Worm (Caenorhabditis elegans) whole organism, L3 larva: Measurements from ENCODE around the gene K10B4.1.

ENCODE experiments used
- R02D3.7 ChIP-seq: fragments of 150-350 bp; optimal IDR thresholded peaks from 2 replicates; lab custom pipeline; 2014; ENCODE audit warnings: missing biosample characterization, missing genetic modification characterization
- ZK546.5 ChIP-seq: sonication (generic microtip); optimal IDR thresholded peaks from 2 replicates; lab custom pipeline; 2017; ENCODE audit warnings: missing biosample characterization, missing genetic modification characterization
- ama-1 ChIP-seq: fragments of 150-350 bp; optimal IDR thresholded peaks from 2 replicates; lab custom pipeline; 2018
- ceh-28 ChIP-seq: fragments of 150-350 bp; optimal IDR thresholded peaks from 2 replicates; lab custom pipeline; 2014; ENCODE audit warnings: missing biosample characterization, missing genetic modification reagents, missing genetic modification characterization
- ceh-82 ChIP-seq: fragments of 150-350 bp; optimal IDR thresholded peaks from 2 replicates; lab custom pipeline; 2014; ENCODE audit warnings: missing biosample characterization, missing genetic modification characterization
- ceh-9 ChIP-seq: sonication (generic microtip); optimal IDR thresholded peaks from 2 replicates; lab custom pipeline; 2018; ENCODE audit warnings: missing biosample characterization, missing genetic modification characterization
- daf-12 ChIP-seq: fragments of 150-350 bp; optimal IDR thresholded peaks from 2 replicates; lab custom pipeline; 2014; ENCODE audit warnings: missing biosample characterization, missing genetic modification reagents, missing genetic modification characterization
- egl-27 ChIP-seq: sonication (generic microtip); optimal IDR thresholded peaks from 4 replicates; lab custom pipeline; 2017; ENCODE audit warnings: missing biosample characterization, missing genetic modification reagents, missing genetic modification characterization
- elt-2 ChIP-seq: sonication (generic microtip); optimal IDR thresholded peaks from 2 replicates; lab custom pipeline; 2016; ENCODE audit warnings: missing genetic modification reagents, mild to moderate bottlenecking, missing genetic modification characterization, missing compliant biosample characterization
- eor-1 ChIP-seq, 2 experiments: fragments of 150-350 bp; optimal IDR thresholded peaks; 2 replicates each; lab custom pipeline; 2014 to 2018; ENCODE audit warnings: missing biosample characterization in 2 of 2, missing genetic modification characterization in 2 of 2
- fkh-10 ChIP-seq: sonication (generic microtip); optimal IDR thresholded peaks from 2 replicates; lab custom pipeline; 2017; ENCODE audit warnings: missing biosample characterization, missing genetic modification reagents, missing genetic modification characterization
- fkh-2 ChIP-seq: fragments of 150-350 bp; optimal IDR thresholded peaks from 2 replicates; lab custom pipeline; 2014; ENCODE audit warnings: missing biosample characterization, missing genetic modification reagents, missing genetic modification characterization
- hmg-11 ChIP-seq: sonication (generic microtip); optimal IDR thresholded peaks from 2 replicates; lab custom pipeline; 2016; ENCODE audit warnings: missing genetic modification characterization, missing compliant biosample characterization
- lin-39 ChIP-seq: fragments of 150-350 bp; optimal IDR thresholded peaks from 2 replicates; lab custom pipeline; 2018; ENCODE audit warnings: missing biosample characterization, missing genetic modification reagents, missing genetic modification characterization
- lsy-12 ChIP-seq: sonication (generic microtip); optimal IDR thresholded peaks from 2 replicates; lab custom pipeline; 2016; ENCODE audit warnings: mild to moderate bottlenecking, missing genetic modification characterization, missing compliant biosample characterization
- mdl-1 ChIP-seq: fragments of 150-350 bp; optimal IDR thresholded peaks from 2 replicates; lab custom pipeline; 2014; ENCODE audit warnings: missing biosample characterization, missing genetic modification characterization
- mml-1 ChIP-seq: fragments of 150-350 bp; sonication (generic microtip); optimal IDR thresholded peaks from 3 replicates; lab custom pipeline; 2014; ENCODE audit warnings: missing biosample characterization, missing genetic modification characterization
- nfya-1 ChIP-seq: sonication (generic microtip); optimal IDR thresholded peaks from 2 replicates; lab custom pipeline; 2017; ENCODE audit warnings: missing genetic modification characterization, mild to moderate bottlenecking, missing compliant biosample characterization, antibody characterized with exemption, moderate library complexity; ENCODE audit not compliant: insufficient read depth
- nhr-11 ChIP-seq: fragments of 150-350 bp; optimal IDR thresholded peaks from 2 replicates; lab custom pipeline; 2014; ENCODE audit warnings: missing biosample characterization, missing genetic modification characterization
- nhr-12 ChIP-seq: fragments of 150-350 bp; optimal IDR thresholded peaks from 2 replicates; lab custom pipeline; 2014; ENCODE audit warnings: missing biosample characterization, missing genetic modification characterization
- nhr-23 ChIP-seq: fragments of 150-350 bp; optimal IDR thresholded peaks from 2 replicates; lab custom pipeline; 2014; ENCODE audit warnings: missing biosample characterization, missing genetic modification reagents, missing genetic modification characterization
- nhr-25 ChIP-seq: sonication (generic microtip); optimal IDR thresholded peaks from 2 replicates; lab custom pipeline; 2017; ENCODE audit warnings: missing biosample characterization, missing genetic modification characterization
- nhr-28 ChIP-seq: fragments of 150-350 bp; optimal IDR thresholded peaks from 2 replicates; lab custom pipeline; 2014; ENCODE audit warnings: missing biosample characterization, missing genetic modification characterization
- nhr-67 ChIP-seq: fragments of 150-350 bp; optimal IDR thresholded peaks from 2 replicates; lab custom pipeline; 2014; ENCODE audit warnings: missing biosample characterization, missing genetic modification characterization
- nhr-76 ChIP-seq: fragments of 150-350 bp; sonication (generic microtip); optimal IDR thresholded peaks from 5 replicates; lab custom pipeline; 2014; ENCODE audit warnings: missing biosample characterization, missing genetic modification characterization
- nhr-77 ChIP-seq: fragments of 150-350 bp; optimal IDR thresholded peaks from 2 replicates; lab custom pipeline; 2014; ENCODE audit warnings: missing biosample characterization, missing genetic modification characterization
- pha-4 ChIP-seq: fragments of 150-350 bp; optimal IDR thresholded peaks from 2 replicates; lab custom pipeline; 2014; ENCODE audit warnings: missing biosample characterization, missing genetic modification reagents, missing genetic modification characterization
- pqm-1 ChIP-seq: fragments of 150-350 bp; optimal IDR thresholded peaks from 2 replicates; lab custom pipeline; 2017; ENCODE audit warnings: missing biosample characterization, missing genetic modification characterization, inconsistent platforms
- sea-2 ChIP-seq: fragments of 150-350 bp; sonication (generic microtip); optimal IDR thresholded peaks from 4 replicates; lab custom pipeline; 2014; ENCODE audit warnings: missing biosample characterization, missing genetic modification reagents, missing genetic modification characterization
- skn-1 ChIP-seq: fragments of 150-350 bp; optimal IDR thresholded peaks from 2 replicates; lab custom pipeline; 2014; ENCODE audit warnings: missing biosample characterization, missing genetic modification characterization
- snpc-4 ChIP-seq: fragments of 150-350 bp; optimal IDR thresholded peaks from 2 replicates; lab custom pipeline; 2014; ENCODE audit warnings: missing biosample characterization, missing genetic modification characterization
- tbx-2 ChIP-seq: sonication (generic microtip); optimal IDR thresholded peaks from 2 replicates; lab custom pipeline; 2016; ENCODE audit warnings: mild to moderate bottlenecking, missing genetic modification characterization, missing compliant biosample characterization
- unc-39 ChIP-seq: sonication (generic microtip); optimal IDR thresholded peaks from 4 replicates; lab custom pipeline; 2017; ENCODE audit warnings: missing biosample characterization, missing genetic modification characterization
- unc-62 ChIP-seq: fragments of 150-350 bp; sonication (generic microtip); optimal IDR thresholded peaks from 4 replicates; lab custom pipeline; 2014; ENCODE audit warnings: missing biosample characterization, missing genetic modification reagents, missing genetic modification characterization
- ztf-11 ChIP-seq: fragments of 150-350 bp; optimal IDR thresholded peaks from 2 replicates; lab custom pipeline; 2014; ENCODE audit warnings: missing biosample characterization, missing genetic modification characterization

K10B4.1 gene

ce11 chrII:111267-111666 lies 24.0 kb upstream of the K10B4.1 start, which contains the start of gene C50D2.1:
C50D2.1 (plus strand) TSS chrII:111567.
- TF ChIP-seq ztf-11 (tag; lab: Kevin White, UChicago): no peak
- no peak for TF ChIP-seq fkh-2 (tag; lab: Kevin White, UChicago)
- TF ChIP-seq ceh-28: no peak
- no peak for TF ChIP-seq nhr-28
- TF ChIP-seq mdl-1 (tag; lab: Kevin White, UChicago): no peak
- no peak for TF ChIP-seq R02D3.7 (tag; lab: Kevin White, UChicago)
- no peak for TF ChIP-seq unc-39 (tag; lab: Kevin White, UChicago)
- no peak for TF ChIP-seq nfya-1 (tag; lab: Kevin White, UChicago)
- TF ChIP-seq skn-1 (tag; lab: Kevin White, UChicago): no peak
- no peak for TF ChIP-seq nhr-77
- TF ChIP-seq daf-12: no peak
- TF ChIP-seq nhr-25 (tag; lab: Kevin White, UChicago): no peak
- no peak for TF ChIP-seq unc-62
- TF ChIP-seq nhr-23: no peak

- TF ChIP-seq ZK546.5 (tag; lab: Kevin White, UChicago) (no peak), lsy-12 (no peak), elt-2 (tag; lab: Kevin White, UChicago) (peak; percentile 15), nhr-25 (tag; lab: Kevin White, UChicago) (peak; percentile 22)
Measured at ce11 chrII:112231-112630, 23.0 kb upstream of the K10B4.1 start.

ce11 chrII:116916-117315 lies 18.4 kb upstream of the K10B4.1 start, which contains the start of gene srt-54:
srt-54 (plus strand) TSS chrII:117216.
- no peak for TF ChIP-seq pqm-1 (tag; lab: Kevin White, UChicago)
- TF ChIP-seq ama-1 (lab: Kevin White, UChicago): no peak
- TF ChIP-seq nhr-77: no peak
- no peak for TF ChIP-seq ceh-82 (tag; lab: Kevin White, UChicago)
- TF ChIP-seq nhr-67 (tag; lab: Kevin White, UChicago): no peak
- TF ChIP-seq ceh-9 (tag; lab: Kevin White, UChicago): no peak
- TF ChIP-seq snpc-4 (tag; lab: Kevin White, UChicago): no peak
- TF ChIP-seq eor-1 (tag; optimal IDR thresholded peaks at IDR 0.05; lab: Kevin White, UChicago): no peak
- no peak for TF ChIP-seq lin-39 (tag; lab: Kevin White, UChicago)
- no peak for TF ChIP-seq mml-1 (tag; lab: Kevin White, UChicago)
- TF ChIP-seq nhr-12 (tag; lab: Kevin White, UChicago): no peak
- TF ChIP-seq ZK546.5 (tag; lab: Kevin White, UChicago): no peak
- TF ChIP-seq tbx-2 (tag; lab: Kevin White, UChicago): no peak
- no peak for TF ChIP-seq nhr-25 (tag; lab: Kevin White, UChicago)
- TF ChIP-seq lsy-12: no peak
- TF ChIP-seq nhr-11 (tag; lab: Kevin White, UChicago): no peak
- no peak for TF ChIP-seq hmg-11
- TF ChIP-seq sea-2: no peak
- no peak for TF ChIP-seq fkh-10
- TF ChIP-seq ceh-28: no peak
- TF ChIP-seq, all 47 proteins: peak for 0

ce11 chrII:121121-121520 lies 14.1 kb upstream of the K10B4.1 start, which contains the start of gene K10B4.3:
K10B4.3 (minus strand) TSS chrII:121221.
- no peak for TF ChIP-seq egl-27 (tag; lab: Kevin White, UChicago)
- TF ChIP-seq snpc-4 (tag; lab: Kevin White, UChicago): no peak
- no peak for TF ChIP-seq lsy-12
- no peak for TF ChIP-seq nhr-76 (tag; lab: Kevin White, UChicago)
- no peak for TF ChIP-seq lin-39 (tag; lab: Kevin White, UChicago)
- no peak for TF ChIP-seq mml-1 (tag; lab: Kevin White, UChicago)
- TF ChIP-seq nhr-12 (tag; lab: Kevin White, UChicago): no peak
- no peak for TF ChIP-seq R02D3.7 (tag; lab: Kevin White, UChicago)
- TF ChIP-seq, all 47 proteins: peak for 0

ce11 chrII:122008-122407 lies 13.3 kb upstream of the K10B4.1 start:
- TF ChIP-seq nhr-25 (tag; lab: Kevin White, UChicago): peak; percentile 86
- TF ChIP-seq mml-1 (tag; lab: Kevin White, UChicago): no peak
- TF ChIP-seq pha-4 (tag; lab: Kevin White, UChicago): peak; percentile 26
- peak; percentile 35 for TF ChIP-seq hmg-11
